Worm (Caenorhabditis elegans): Measurements from ENCODE around the gene chil-8.

The chil-8 gene

ce11 chrII:9855620-9856019, 17.2 kb downstream of the chil-8 start, which contains the start of gene chil-4:
Gene chil-4 (minus strand): TSS chrII:9855720.
- no peak for TF ChIP-seq xbp-1 (tag; optimal IDR thresholded peaks at IDR 0.05)
- TF ChIP-seq unc-130 (tag; optimal IDR thresholded peaks at IDR 0.05) = no peak
- no peak for TF ChIP-seq lin-39 (tag; optimal IDR thresholded peaks at IDR 0.05)
- TF ChIP-seq lir-3 (tag; optimal IDR thresholded peaks at IDR 0.05; ENCODE audit: poor library complexity) = no peak
- no peak for TF ChIP-seq nhr-47 (tag; optimal IDR thresholded peaks at IDR 0.05)
- TF ChIP-seq mab-9 (GFP tag; IDR thresholded peaks at IDR 0.05) = no peak
- TF ChIP-seq nhr-12 (tag; optimal IDR thresholded peaks at IDR 0.05) = no peak
- no peak for TF ChIP-seq elt-3 (tag; optimal IDR thresholded peaks at IDR 0.05)
- no peak for TF ChIP-seq lin-35 (GFP tag; optimal IDR thresholded peaks at IDR 0.05)
- no peak for TF ChIP-seq fkh-10 (GFP tag; optimal IDR thresholded peaks at IDR 0.05)
- TF ChIP-seq nhr-20 (tag; optimal IDR thresholded peaks at IDR 0.05) = no peak
- TF ChIP-seq unc-98 (GFP tag; IDR thresholded peaks at IDR 0.05) = no peak
- TF ChIP-seq ceh-82 (tag; optimal IDR thresholded peaks at IDR 0.05) = no peak
- no peak for TF ChIP-seq swsn-7 (tag; optimal IDR thresholded peaks at IDR 0.05)
- TF ChIP-seq hpl-2 (GFP tag; optimal IDR thresholded peaks at IDR 0.05) = no peak
- no peak for TF ChIP-seq unc-62 (GFP tag; optimal IDR thresholded peaks at IDR 0.05)
- TF ChIP-seq mef-2 (tag; optimal IDR thresholded peaks at IDR 0.05) = no peak
- TF ChIP-seq nhr-11 (tag; optimal IDR thresholded peaks at IDR 0.05) = no peak
- no peak for TF ChIP-seq nhr-77 (tag; optimal IDR thresholded peaks at IDR 0.05)
- TF ChIP-seq egl-27 (tag; optimal IDR thresholded peaks at IDR 0.05) = no peak

DNA sequence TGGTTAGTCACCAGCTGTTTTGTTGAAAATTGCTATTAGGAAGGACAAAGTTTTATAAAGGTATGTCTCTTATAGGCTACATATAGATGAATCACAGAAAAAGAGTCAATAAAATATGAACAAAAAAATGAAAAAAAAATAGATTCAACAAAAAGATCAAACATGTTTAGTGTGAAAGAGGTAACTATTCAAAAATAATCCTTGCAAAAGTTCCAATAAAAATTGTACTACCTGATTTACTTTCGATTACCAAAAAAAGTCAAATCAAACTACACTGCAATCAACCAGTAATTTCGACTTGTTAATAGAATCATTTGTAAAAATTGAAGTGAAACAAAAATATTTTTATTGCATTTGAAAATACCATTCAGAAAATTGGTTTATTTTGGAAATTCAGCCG, 21.9 kb downstream of the chil-8 start, which contains the start of gene ZK938.10:
Gene ZK938.10, minus strand, starts transcription at position 101 of the 400 bp plus-strand sequence.
- TF ChIP-seq skn-1 (tag; optimal IDR thresholded peaks at IDR 0.05) = no peak
- TF ChIP-seq snu-23 (GFP tag; optimal IDR thresholded peaks at IDR 0.05) = no peak
- no peak for TF ChIP-seq aha-1 (tag; optimal IDR thresholded peaks at IDR 0.05)
- no peak for TF ChIP-seq ceh-88 (GFP tag; IDR thresholded peaks at IDR 0.05)
- no peak for TF ChIP-seq sox-4 (tag; optimal IDR thresholded peaks at IDR 0.05)
- TF ChIP-seq xbp-1 (tag; optimal IDR thresholded peaks at IDR 0.05) = no peak
- no peak for TF ChIP-seq elt-3 (tag; optimal IDR thresholded peaks at IDR 0.05)
- TF ChIP-seq grh-1 (GFP tag; IDR thresholded peaks at IDR 0.05) = no peak
- TF ChIP-seq C34B4.2 (tag; optimal IDR thresholded peaks at IDR 0.05) = no peak
- no peak for TF ChIP-seq dsc-1 (tag; optimal IDR thresholded peaks at IDR 0.05)
- no peak for TF ChIP-seq egl-27 (tag; optimal IDR thresholded peaks at IDR 0.05)
- no peak for TF ChIP-seq efl-1 (optimal IDR thresholded peaks at IDR 0.05)
- no peak for TF ChIP-seq efl-1 (GFP tag; optimal IDR thresholded peaks at IDR 0.05 in 1 of 2)
- TF ChIP-seq nhr-85 (tag) = no peak
- TF ChIP-seq lin-13 (GFP tag; optimal IDR thresholded peaks at IDR 0.05) = no peak

DNA sequence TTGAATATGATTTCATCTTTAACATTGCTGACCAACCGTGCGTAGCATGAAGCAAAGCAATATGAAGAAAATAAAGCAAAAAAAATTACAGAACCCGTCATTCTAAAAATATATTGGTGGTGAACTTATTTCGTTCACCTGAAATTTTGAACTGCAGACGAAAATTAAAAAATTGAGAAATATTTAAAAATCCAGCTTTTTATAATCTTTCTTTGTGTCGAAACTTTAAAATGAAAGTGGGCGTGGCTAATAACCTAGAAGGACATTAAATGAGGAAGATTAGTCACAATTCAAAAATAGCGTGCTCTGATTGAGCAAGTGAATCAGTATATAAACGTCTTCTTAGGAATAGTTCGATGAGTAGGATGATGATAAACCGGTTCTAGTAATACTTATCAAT, 23.4 kb downstream of the chil-8 start, which contains the start of gene old-2:
Gene old-2, minus strand, starts transcription at position 101 of the 400 bp plus-strand sequence.
- TF ChIP-seq hlh-4 (tag; optimal IDR thresholded peaks at IDR 0.05) (no peak), C04F5.9 (tag; optimal IDR thresholded peaks at IDR 0.05) (no peak), mdl-1 (tag; optimal IDR thresholded peaks at IDR 0.05) (no peak), C16A3.4 (tag; optimal IDR thresholded peaks at IDR 0.05) (no peak), nhr-85 (tag) (no peak), ceh-8 (GFP tag; optimal IDR thresholded peaks at IDR 0.05) (no peak), egl-27 (tag; optimal IDR thresholded peaks at IDR 0.05) (no peak), ama-1 (optimal IDR thresholded peaks at IDR 0.05) (no peak), nhr-28 (tag; optimal IDR thresholded peaks at IDR 0.05) (no peak), aha-1 (tag; optimal IDR thresholded peaks at IDR 0.05) (no peak), mab-9 (GFP tag; IDR thresholded peaks at IDR 0.05) (no peak), dpl-1 (GFP tag; optimal IDR thresholded peaks at IDR 0.05) (no peak), hpl-2 (GFP tag; optimal IDR thresholded peaks at IDR 0.05) (no peak), ceh-90 (tag; optimal IDR thresholded peaks at IDR 0.05) (no peak), xbp-1 (tag; optimal IDR thresholded peaks at IDR 0.05) (no peak), tbx-2 (tag; optimal IDR thresholded peaks at IDR 0.05) (no peak), elt-2 (tag; optimal IDR thresholded peaks at IDR 0.05) (no peak), nhr-11 (tag; optimal IDR thresholded peaks at IDR 0.05) (no peak), pqm-1 (tag; optimal IDR thresholded peaks at IDR 0.05) (no peak)

Measured in whole organism, L1 larva.